Worm (Caenorhabditis elegans) whole organism, dauer: ENCODE results near the gene nhr-50.

Experiments used
- unc-62 ChIP-seq: sonication (generic microtip); optimal IDR thresholded peaks from 2 replicates; lab custom pipeline; 2017; ENCODE audit warnings: missing biosample characterization, missing genetic modification reagents, missing genetic modification characterization

nhr-50 gene

ce11 chrV:15978232-15978764 is 22.1 kb downstream of the nhr-50 start, which contains the start of gene oac-20:
oac-20 (plus strand) TSS chrV:15978714.
- TF ChIP-seq unc-62 (GFP tag; lab: Kevin White, UChicago), result no peak

ce11 chrV:15975845-15976244 is 24.6 kb downstream of the nhr-50 start, which contains the start of gene clec-232:
clec-232 (plus strand) TSS chrV:15976145.
- no peak for TF ChIP-seq unc-62 (GFP tag; lab: Kevin White, UChicago)

ce11 chrV:15974836-15975235 is 25.6 kb downstream of the nhr-50 start, which contains the start of gene sru-22:
sru-22 (minus strand) TSS chrV:15974936.
- TF ChIP-seq unc-62 (GFP tag; lab: Kevin White, UChicago), result no peak

DNA sequence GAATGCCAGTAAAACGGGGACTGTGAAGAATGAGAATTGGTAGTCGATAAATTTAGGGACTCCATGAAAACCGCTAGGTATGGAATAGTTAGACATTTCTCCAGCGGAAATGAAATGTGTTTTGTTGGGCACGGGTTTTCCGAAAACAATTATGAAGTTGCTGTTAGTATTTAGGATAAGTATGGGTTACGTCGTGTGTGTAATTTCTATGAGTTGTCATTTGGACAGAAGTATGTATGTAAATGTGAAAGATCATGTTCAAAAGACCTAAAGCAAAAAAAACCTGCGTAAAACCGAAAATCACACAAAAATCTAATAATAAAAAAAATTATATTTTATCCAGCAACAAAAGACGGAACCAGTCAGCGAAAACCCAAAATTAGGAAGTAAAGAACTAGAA is 27.9 kb downstream of the nhr-50 start, which contains the start of gene sru-23:
Gene sru-23, minus strand, starts transcription at position 101 of the 400 bp plus-strand sequence.
- TF ChIP-seq unc-62 (GFP tag; lab: Kevin White, UChicago), result no peak

- TF ChIP-seq unc-62 (GFP tag; lab: Kevin White, UChicago), result no peak
Observed at ce11 chrV:15970820-15971219, 29.6 kb downstream of the nhr-50 start.

DNA sequence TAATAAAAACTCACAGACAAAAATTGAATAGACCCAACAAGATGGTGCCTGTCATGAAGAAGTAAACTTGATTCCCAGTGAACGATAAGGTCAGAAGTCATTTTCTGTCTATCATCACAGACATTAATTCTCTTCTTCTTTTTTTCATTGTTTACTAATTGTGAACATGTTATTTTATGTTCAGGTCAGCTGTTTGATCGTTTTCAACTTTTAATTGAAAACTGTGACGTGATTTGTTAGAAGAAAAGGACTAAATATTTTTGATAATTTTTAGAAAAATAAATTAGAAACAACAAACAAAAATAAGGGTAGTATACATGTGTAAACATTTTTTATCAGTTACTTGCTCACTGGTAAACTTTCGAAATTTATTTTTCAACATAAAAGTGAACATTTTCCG is 30.8 kb downstream of the nhr-50 start, which contains the start of gene F36G9.7:
Gene F36G9.7, minus strand, starts transcription at position 101 of the 400 bp plus-strand sequence.
- no peak for TF ChIP-seq unc-62 (GFP tag; lab: Kevin White, UChicago)

DNA sequence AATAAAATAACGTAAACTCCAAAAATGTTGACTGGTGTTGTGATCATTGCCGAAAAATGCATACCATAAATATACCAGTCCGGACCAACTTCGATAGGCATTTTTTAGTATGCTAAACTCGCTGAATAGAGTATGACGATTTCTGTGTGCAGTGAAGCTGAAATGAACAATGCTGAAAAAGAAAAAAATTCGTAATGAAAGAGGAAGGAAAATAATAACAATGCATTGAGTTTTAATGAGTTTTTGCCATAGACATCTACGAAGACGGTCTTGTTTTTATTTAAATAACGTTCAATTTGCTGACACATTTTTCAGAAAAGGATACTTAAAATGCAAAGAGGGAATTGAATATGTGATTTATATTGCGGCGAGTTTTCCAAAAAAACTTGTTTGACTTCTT is 32.9 kb downstream of the nhr-50 start, which contains the start of gene sri-1:
Gene sri-1, minus strand, starts transcription at position 101 of the 400 bp plus-strand sequence.
- TF ChIP-seq unc-62 (GFP tag; lab: Kevin White, UChicago), result no peak

DNA sequence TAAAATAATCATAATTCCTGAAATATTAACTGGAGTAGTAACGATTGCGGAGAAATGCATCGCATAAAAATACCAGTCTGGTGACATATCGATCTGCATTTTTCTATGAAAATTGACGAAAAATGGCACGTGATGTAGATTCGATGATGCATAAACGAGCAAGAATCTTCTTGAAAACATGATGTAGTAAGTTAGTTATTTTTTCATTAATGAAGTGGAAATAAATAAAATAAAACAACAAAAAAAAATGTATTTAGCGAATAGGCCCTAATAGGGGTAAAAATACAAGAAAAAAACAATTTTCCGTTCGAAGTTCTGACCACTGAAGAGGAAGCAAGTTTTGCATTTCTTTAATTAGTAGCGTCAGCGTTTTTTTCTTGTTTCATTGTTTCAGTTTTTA is 35.3 kb downstream of the nhr-50 start, which contains the start of gene sri-2:
Gene sri-2, minus strand, starts transcription at position 101 of the 400 bp plus-strand sequence.
- no peak for TF ChIP-seq unc-62 (GFP tag; lab: Kevin White, UChicago)

- TF ChIP-seq unc-62 (GFP tag; lab: Kevin White, UChicago), result no peak
Observed at ce11 chrV:15959456-15959855, 41.0 kb downstream of the nhr-50 start.

- TF ChIP-seq unc-62 (GFP tag; lab: Kevin White, UChicago), result no peak
Observed at ce11 chrV:15957098-15957497, 43.3 kb downstream of the nhr-50 start, which contains the start of gene F36G9.3. F36G9.3 (plus strand) TSS chrV:15957398.

ce11 chrV:15955497-15955896 is 44.9 kb downstream of the nhr-50 start, which contains the start of gene srh-186:
srh-186 (plus strand) TSS chrV:15955797.
- TF ChIP-seq unc-62 (GFP tag; lab: Kevin White, UChicago), result no peak

- TF ChIP-seq unc-62 (GFP tag; lab: Kevin White, UChicago), result no peak
Observed at ce11 chrV:15954932-15955331, 45.5 kb downstream of the nhr-50 start, which contains the start of gene srw-57. srw-57 (minus strand) TSS chrV:15955032.

ce11 chrV:15952762-15953161 is 47.7 kb downstream of the nhr-50 start, which contains the start of gene srw-56:
srw-56 (minus strand) TSS chrV:15952862.
- no peak for TF ChIP-seq unc-62 (GFP tag; lab: Kevin White, UChicago)

- no peak for TF ChIP-seq unc-62 (GFP tag; lab: Kevin White, UChicago)
Observed at ce11 chrV:15950903-15951302, 49.5 kb downstream of the nhr-50 start, which contains the start of gene srw-59. srw-59 (minus strand) TSS chrV:15951003.
